Worm (Caenorhabditis elegans) whole organism, L4/young adult: ENCODE data around the gene math-49.
"Not testable (repeated sequence)": the region's sequence is repeated elsewhere in the genome, so short reads cannot be mapped to it uniquely, and the experiment has no call there.

Experiments
- W03F9.2 ChIP-seq: fragments of 150-350 bp; optimal IDR thresholded peaks from 2 replicates; lab custom pipeline; 2014; ENCODE audit warnings: missing biosample characterization, missing genetic modification characterization
- dao-5 ChIP-seq: sonication (generic microtip); optimal IDR thresholded peaks from 2 replicates; lab custom pipeline; 2016; ENCODE audit warnings: missing genotype, missing genetic modification characterization, moderate library complexity, missing compliant biosample characterization
- him-1 ChIP-seq: sonication (generic microtip); optimal IDR thresholded peaks from 2 replicates; lab custom pipeline; 2016; ENCODE audit warnings: missing genotype, missing genetic modification reagents, missing genetic modification characterization, missing compliant biosample characterization

ce11 chrII:1955568-1955967 is at the start of gene math-49:
- TF ChIP-seq W03F9.2 (tag; lab: Kevin White, UChicago); him-1; dao-5 (tag; lab: Kevin White, UChicago): not testable (repeated sequence)
